Fruit fly (Drosophila melanogaster): ENCODE measurements around the gene CG17738.

DNA sequence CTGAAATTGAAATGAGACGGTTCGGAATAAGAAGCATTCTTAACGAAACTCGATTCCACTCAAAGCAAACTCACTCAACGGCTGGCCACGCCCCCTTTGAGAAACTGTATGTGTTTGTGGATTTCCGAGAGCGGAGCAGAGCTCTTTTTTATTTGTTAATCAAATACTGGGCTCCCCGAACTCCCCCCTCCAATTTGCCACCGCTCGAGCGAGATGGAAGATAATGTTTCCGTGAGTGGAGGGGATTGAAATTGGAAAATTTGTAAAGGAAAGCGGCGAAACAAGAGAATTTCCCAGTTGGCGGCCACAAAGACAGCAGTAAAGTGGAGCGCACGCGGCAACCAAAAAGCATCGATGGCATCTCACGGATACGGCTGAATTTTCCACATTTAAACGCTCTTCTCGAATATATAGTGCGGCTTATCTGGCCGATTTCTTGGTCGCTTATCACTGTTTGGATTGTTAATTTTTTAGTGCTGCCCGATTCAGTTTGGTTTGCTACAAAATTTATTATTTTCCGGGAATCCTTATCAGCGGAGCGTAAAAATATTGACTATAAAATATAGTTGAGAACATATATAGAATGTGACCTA lies 26.1 kb upstream of the CG17738 start:
- no peak for TF ChIP-seq psq (optimal IDR thresholded peaks at IDR 0.05)
- no peak for TF ChIP-seq Dll (optimal IDR thresholded peaks at IDR 0.05)
- no peak for TF ChIP-seq pan (optimal IDR thresholded peaks at IDR 0.05)
- TF ChIP-seq CG8478 (optimal IDR thresholded peaks at IDR 0.05) = no peak
- TF ChIP-seq usp (GFP tag; optimal IDR thresholded peaks at IDR 0.05) = no peak
- TF ChIP-seq EcR (GFP tag; optimal IDR thresholded peaks at IDR 0.05) = no peak

Data from whole organism.